Worm (Caenorhabditis elegans): ENCODE measurements around the gene DH11.5.
A peak's percentile ranks its signal among the peaks of the same experiment; 100 is the strongest.

The DH11.5 gene

DNA sequence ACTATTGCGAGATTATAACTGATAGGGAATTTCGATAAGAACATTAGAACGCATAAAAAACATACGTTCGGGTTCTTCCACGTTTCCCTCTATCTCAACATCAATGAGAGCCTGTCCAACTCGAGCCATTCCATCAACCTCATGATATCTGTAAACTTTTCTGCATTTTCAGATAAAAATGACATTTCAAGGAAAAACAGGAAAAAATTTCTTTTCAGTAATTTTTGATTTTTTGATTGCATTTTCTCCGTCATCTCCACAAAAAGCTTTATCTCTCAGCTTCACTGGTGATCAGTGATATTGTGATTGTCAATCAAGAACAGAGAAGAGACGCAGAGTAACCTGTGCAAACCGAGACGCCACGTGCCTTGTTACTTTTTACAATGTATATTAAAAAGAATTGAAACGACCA, 32.1 kb upstream of the DH11.5 start:
- no peak for TF ChIP-seq ham-2 (GFP tag; optimal IDR thresholded peaks at IDR 0.05)
- no peak for TF ChIP-seq pha-4 (tag; optimal IDR thresholded peaks at IDR 0.05)
- TF ChIP-seq mls-2 (tag; optimal IDR thresholded peaks at IDR 0.05): no peak

ce11 chrII:7945168-7945567, 31.2 kb upstream of the DH11.5 start, which contains the start of gene dbt-1:
dbt-1 (minus strand) TSS chrII:7945206.
- TF ChIP-seq drap-1 (GFP tag; optimal IDR thresholded peaks at IDR 0.05) (no peak), mep-1 (tag; optimal IDR thresholded peaks at IDR 0.05) (peak; percentile 65), sem-2 (GFP tag; optimal IDR thresholded peaks at IDR 0.05) (no peak), ces-1 (GFP tag; optimal IDR thresholded peaks at IDR 0.05) (peak; percentile 38), hlh-1 (tag; optimal IDR thresholded peaks at IDR 0.05) (peak; percentile 51), ztf-11 (tag; optimal IDR thresholded peaks at IDR 0.05) (no peak), nhr-76 (tag; optimal IDR thresholded peaks at IDR 0.05) (no peak), nhr-2 (tag; optimal IDR thresholded peaks at IDR 0.05) (no peak), cnd-1 (tag; optimal IDR thresholded peaks at IDR 0.05) (no peak), lin-13 (tag; optimal IDR thresholded peaks at IDR 0.05) (peak; percentile 45), lsy-2 (tag; optimal IDR thresholded peaks at IDR 0.05) (peak; percentile 74), pha-4 (tag; optimal IDR thresholded peaks at IDR 0.05) (peak; percentile 71), unc-62 (GFP tag; optimal IDR thresholded peaks at IDR 0.05) (peak; percentile 3), snpc-4 (tag; optimal IDR thresholded peaks at IDR 0.05) (no peak), lin-32 (GFP tag; optimal IDR thresholded peaks at IDR 0.05) (no peak), nhr-237 (tag; optimal IDR thresholded peaks at IDR 0.05) (peak; percentile 64)

DNA sequence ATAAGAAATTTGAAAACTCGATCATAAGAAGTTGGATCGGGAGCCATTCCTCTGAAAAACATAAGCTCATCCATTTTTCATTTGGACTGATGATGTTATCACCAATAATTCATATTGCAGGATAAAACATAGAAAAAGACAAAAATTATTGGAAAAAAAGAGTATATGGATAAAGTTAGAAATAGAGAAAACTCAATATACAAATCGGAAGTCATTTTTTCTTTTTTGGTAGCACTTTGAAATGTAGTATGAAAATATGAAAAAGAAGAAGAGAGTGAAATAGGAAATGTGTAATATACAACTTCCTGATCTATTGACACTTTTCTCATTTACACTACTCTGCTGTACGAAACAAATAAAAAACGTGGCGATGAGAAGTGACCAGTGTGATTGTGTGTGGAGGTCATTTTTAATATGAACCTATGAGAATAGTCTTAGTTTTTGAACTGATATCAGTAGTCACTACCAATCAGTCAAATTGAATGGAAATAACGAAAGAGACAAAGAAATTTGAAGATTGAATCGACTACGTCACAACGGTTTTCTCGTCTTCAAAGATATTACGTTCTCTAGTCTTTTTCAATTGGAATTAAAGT, 29.5 kb upstream of the DH11.5 start, which contains the start of gene ZK669.5:
ZK669.5 (minus strand) TSS at position 51 of the 596 bp plus-strand sequence.
- TF ChIP-seq flh-1 (GFP tag; optimal IDR thresholded peaks at IDR 0.05) (no peak), pha-4 (tag; optimal IDR thresholded peaks at IDR 0.05) (no peak), ceh-43 (GFP tag; optimal IDR thresholded peaks at IDR 0.05) (no peak), elt-3 (tag; optimal IDR thresholded peaks at IDR 0.05) (no peak), lin-32 (GFP tag; optimal IDR thresholded peaks at IDR 0.05) (no peak), ham-2 (GFP tag; optimal IDR thresholded peaks at IDR 0.05) (no peak), mab-5 (tag; optimal IDR thresholded peaks at IDR 0.05) (no peak), ces-1 (GFP tag; optimal IDR thresholded peaks at IDR 0.05) (no peak), sem-2 (GFP tag; optimal IDR thresholded peaks at IDR 0.05) (no peak), M03D4.4 (tag; optimal IDR thresholded peaks at IDR 0.05) (no peak), lsy-2 (tag; optimal IDR thresholded peaks at IDR 0.05) (no peak), zip-8 (tag; optimal IDR thresholded peaks at IDR 0.05) (no peak)

- TF ChIP-seq nhr-76 (tag; optimal IDR thresholded peaks at IDR 0.05) (no peak), pha-4 (tag; optimal IDR thresholded peaks at IDR 0.05) (no peak), sptf-1 (tag; optimal IDR thresholded peaks at IDR 0.05) (no peak), lin-13 (tag; optimal IDR thresholded peaks at IDR 0.05) (no peak), mls-2 (tag; optimal IDR thresholded peaks at IDR 0.05) (no peak), ceh-43 (GFP tag; optimal IDR thresholded peaks at IDR 0.05) (no peak), unc-62 (GFP tag; optimal IDR thresholded peaks at IDR 0.05) (no peak), bed-3 (GFP tag; optimal IDR thresholded peaks at IDR 0.05) (no peak), nhr-2 (tag; optimal IDR thresholded peaks at IDR 0.05) (no peak), drap-1 (GFP tag; optimal IDR thresholded peaks at IDR 0.05) (no peak), blmp-1 (tag; optimal IDR thresholded peaks at IDR 0.05) (no peak), nhr-12 (tag; optimal IDR thresholded peaks at IDR 0.05) (no peak), unc-120 (tag; optimal IDR thresholded peaks at IDR 0.05; ENCODE audit: poor library complexity, severe bottlenecking) (no peak), elt-1 (tag; optimal IDR thresholded peaks at IDR 0.05; ENCODE audit: borderline replicate concordance, insufficient read depth) (no peak), flh-1 (GFP tag; optimal IDR thresholded peaks at IDR 0.05) (no peak), ceh-39 (tag; optimal IDR thresholded peaks at IDR 0.05) (no peak), mab-5 (tag; optimal IDR thresholded peaks at IDR 0.05) (no peak), zip-8 (tag; optimal IDR thresholded peaks at IDR 0.05) (no peak), mep-1 (tag; optimal IDR thresholded peaks at IDR 0.05) (no peak)
Measured at ce11 chrII:7948278-7948677, 28.1 kb upstream of the DH11.5 start.

ce11 chrII:7955548-7955947, 20.9 kb upstream of the DH11.5 start:
- no peak for TF ChIP-seq M03D4.4 (tag; optimal IDR thresholded peaks at IDR 0.05)
- TF ChIP-seq sptf-1 (tag; optimal IDR thresholded peaks at IDR 0.05): no peak
- no peak for TF ChIP-seq unc-39 (tag; optimal IDR thresholded peaks at IDR 0.05)
- no peak for TF ChIP-seq ham-2 (GFP tag; optimal IDR thresholded peaks at IDR 0.05)
- TF ChIP-seq ceh-39 (tag; optimal IDR thresholded peaks at IDR 0.05): no peak
- TF ChIP-seq nhr-2 (tag; optimal IDR thresholded peaks at IDR 0.05): no peak
- TF ChIP-seq bed-3 (GFP tag; optimal IDR thresholded peaks at IDR 0.05): no peak
- TF ChIP-seq sem-2 (GFP tag; optimal IDR thresholded peaks at IDR 0.05): no peak
- TF ChIP-seq ceh-83 (GFP tag; optimal IDR thresholded peaks at IDR 0.05): no peak
